Worm (Caenorhabditis elegans) whole organism, L1 larva: ENCODE data around the gene Y65A5A.24.

Source experiments
- egl-27 ChIP-seq, 2 experiments: fragments of 150-350 bp in 1 of 2; sonication (generic microtip); optimal IDR thresholded peaks; 3 replicates each; lab custom pipeline; 2017 to 2018; ENCODE audit warnings: missing biosample characterization in 2 of 2, missing genetic modification characterization in 2 of 2, missing genetic modification reagents in 2 of 2
- fkh-10 ChIP-seq: sonication (generic microtip); optimal IDR thresholded peaks from 2 replicates; lab custom pipeline; 2017; ENCODE audit warnings: missing biosample characterization, missing genetic modification reagents, missing genetic modification characterization
- fkh-4 ChIP-seq: sonication (generic microtip); optimal IDR thresholded peaks from 2 replicates; lab custom pipeline; 2016; ENCODE audit warnings: missing compliant biosample characterization, missing genetic modification characterization, borderline replicate concordance
- grh-1 ChIP-seq: fragments of 200-800 bp; sonication (Bioruptor generic); IDR thresholded peaks from 2 replicates; pipeline ENCODE4 v1.3.6; 2022; ENCODE audit warnings: missing genetic modification reagents, missing genetic modification characterization, missing compliant biosample characterization
- lin-39 ChIP-seq: fragments of 150-350 bp; optimal IDR thresholded peaks from 2 replicates; lab custom pipeline; 2014; ENCODE audit warnings: missing biosample characterization, missing genetic modification reagents, missing genetic modification characterization
- mdl-1 ChIP-seq, 2 experiments: fragments of 150-350 bp; optimal IDR thresholded peaks; 2 replicates each; lab custom pipeline; 2014 to 2017; ENCODE audit warnings: missing biosample characterization in 2 of 2, missing genetic modification characterization in 2 of 2, inconsistent platforms in 1 of 2
- nhr-11 ChIP-seq: fragments of 150-350 bp; optimal IDR thresholded peaks from 2 replicates; lab custom pipeline; 2014; ENCODE audit warnings: missing biosample characterization, missing genetic modification characterization
- nhr-237 ChIP-seq: fragments of 150-350 bp; optimal IDR thresholded peaks from 2 replicates; lab custom pipeline; 2014; ENCODE audit warnings: missing biosample characterization, missing genetic modification characterization
- nhr-71 ChIP-seq: sonication (generic microtip); optimal IDR thresholded peaks from 2 replicates; lab custom pipeline; 2016; ENCODE audit warnings: mild to moderate bottlenecking, missing genetic modification characterization, moderate library complexity, missing compliant biosample characterization
- pqm-1 ChIP-seq: sonication (generic microtip); optimal IDR thresholded peaks from 3 replicates; lab custom pipeline; 2017; ENCODE audit warnings: missing biosample characterization, missing genetic modification characterization
- snpc-4 ChIP-seq: fragments of 150-350 bp; optimal IDR thresholded peaks from 2 replicates; lab custom pipeline; 2014; ENCODE audit warnings: missing biosample characterization, missing genetic modification characterization
- sup-37 ChIP-seq: fragments of 200-800 bp; sonication (Bioruptor generic); optimal IDR thresholded peaks from 2 replicates; lab custom pipeline; 2018; ENCODE audit warnings: mild to moderate bottlenecking, missing genetic modification characterization, missing compliant biosample characterization
- unc-62 ChIP-seq: fragments of 150-350 bp; optimal IDR thresholded peaks from 2 replicates; lab custom pipeline; 2014; ENCODE audit warnings: missing biosample characterization, missing genetic modification reagents, missing genetic modification characterization

- TF ChIP-seq mdl-1 (tag; optimal IDR thresholded peaks at IDR 0.05; lab: Kevin White, UChicago) (no peak), fkh-4 (tag; lab: Kevin White, UChicago) (no peak), snpc-4 (tag; lab: Kevin White, UChicago) (no peak), unc-62 (GFP tag; lab: Kevin White, UChicago) (no peak), nhr-71 (no peak), pqm-1 (tag; lab: Kevin White, UChicago) (no peak), egl-27 (tag; optimal IDR thresholded peaks at IDR 0.05; lab: Kevin White, UChicago) (no peak), nhr-11 (no peak), grh-1 (no peak), lin-39 (tag; lab: Kevin White, UChicago) (no peak), nhr-237 (tag; lab: Kevin White, UChicago) (no peak), sup-37 (no peak), fkh-10 (GFP tag; lab: Kevin White, UChicago) (no peak)
These were observed 17.9 kb downstream of the Y65A5A.24 start, which contains the start of gene Y65A5A.2 for ce11 chrIV:16411713-16412112.
